Fruit fly (Drosophila melanogaster): ENCODE data around the gene CG2120.

DNA sequence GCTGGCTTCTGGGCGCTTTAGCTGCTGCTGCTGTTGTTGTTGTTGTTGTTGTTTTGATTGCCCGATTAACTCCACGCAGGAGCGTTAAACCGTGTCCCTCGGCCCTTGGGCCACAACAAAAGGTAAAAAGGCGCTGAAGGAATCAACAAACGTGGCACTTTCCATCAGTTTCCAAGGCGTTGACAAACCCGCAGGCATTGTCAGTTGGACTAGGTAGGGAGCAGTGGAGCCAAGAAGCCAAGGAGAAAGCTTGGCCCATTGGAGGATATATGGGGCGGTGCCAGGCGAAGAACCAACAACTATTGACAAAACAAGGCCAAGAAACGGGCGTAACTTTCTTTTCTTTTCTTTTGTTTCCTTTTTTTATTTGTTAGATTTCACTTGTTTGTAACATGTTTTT, 48.5 kb upstream of the CG2120 start, which contains the start of gene CG2256:
- no peak for TF ChIP-seq psq (optimal IDR thresholded peaks at IDR 0.05)
- no peak for TF ChIP-seq h (optimal IDR thresholded peaks at IDR 0.05)
